Worm (Caenorhabditis elegans) whole organism, L1 larva: ENCODE measurements around the gene nhr-271.

Experiments used
- nhr-20 ChIP-seq: sonication (generic microtip); optimal IDR thresholded peaks from 2 replicates; lab custom pipeline; 2016; ENCODE audit warnings: mild to moderate bottlenecking, missing genetic modification characterization, missing compliant biosample characterization
- sptf-1 ChIP-seq: fragments of 150-350 bp; optimal IDR thresholded peaks from 2 replicates; lab custom pipeline; 2014; ENCODE audit warnings: missing biosample characterization, missing genetic modification characterization

- TF ChIP-seq sptf-1 (tag; lab: Kevin White, UChicago) (no peak), nhr-20 (tag; lab: Kevin White, UChicago) (no peak)
Measured at ce11 chrV:16582973-16583372, 2.6 kb upstream of the nhr-271 start, which contains the start of gene str-150.
